Comparison of ENCODE assay signal across 2 fruit fly cellular contexts in genomic region chr3R:19934840-19935776, dm6.
TF ChIP-seq lines count a peak whose summit lies in the region.

mira (minus strand) TSS chr3R:19935120.

- TF ChIP-seq CTCF in whole organism, embryonic (GFP tag; optimal IDR thresholded peaks at IDR 0.05; lab: Kevin White, UChicago) = no peak

TF ChIP-seq in whole organism, adult, 20 proteins besides CTCF, POLR2A, EP300 and RAD21:
- TF ChIP-seq cic (GFP tag; optimal IDR thresholded peaks at IDR 0.05; lab: Kevin White, UChicago) (no peak), kay (GFP tag; lab: Kevin White, UChicago; ENCODE audit: borderline replicate concordance) (peak; percentile 3)

TF ChIP-seq in whole organism, embryonic, 481 proteins besides CTCF, POLR2A, EP300 and RAD21 (continues in another document):
- TF ChIP-seq cato (GFP tag; optimal IDR thresholded peaks at IDR 0.05; lab: Kevin White, UChicago; ENCODE audit: borderline replicate concordance) = no peak
- peak; percentile 73 for TF ChIP-seq CG9727 (GFP tag; optimal IDR thresholded peaks at IDR 0.05; lab: Kevin White, UChicago)
- TF ChIP-seq cg (GFP tag; optimal IDR thresholded peaks at IDR 0.05; lab: Kevin White, UChicago) = no peak
- no peak for TF ChIP-seq gfzf (GFP tag; optimal IDR thresholded peaks at IDR 0.05; lab: Kevin White, UChicago)
- TF ChIP-seq br (optimal IDR thresholded peaks at IDR 0.05; lab: Kevin White, UChicago) = no peak
- no peak for TF ChIP-seq pum (GFP tag; optimal IDR thresholded peaks at IDR 0.05; lab: Kevin White, UChicago)
- no peak for TF ChIP-seq Mrtf (GFP tag; IDR thresholded peaks at IDR 0.05; lab: Robert Waterston, UW)
- TF ChIP-seq Adf1 (GFP tag; IDR thresholded peaks at IDR 0.05; lab: Robert Waterston, UW) = no peak
- TF ChIP-seq CG10565 (GFP tag; optimal IDR thresholded peaks at IDR 0.05; lab: Kevin White, UChicago) = no peak
- TF ChIP-seq CG18011 (GFP tag; optimal IDR thresholded peaks at IDR 0.05; lab: Kevin White, UChicago) = no peak
- TF ChIP-seq sqz (GFP tag; optimal IDR thresholded peaks at IDR 0.05; lab: Kevin White, UChicago) = peak; percentile 47
- no peak for TF ChIP-seq psq (GFP tag; optimal IDR thresholded peaks at IDR 0.05; lab: Kevin White, UChicago)
- TF ChIP-seq CG11398 (GFP tag; optimal IDR thresholded peaks at IDR 0.05; lab: Kevin White, UChicago) = no peak
- TF ChIP-seq CG2199 (GFP tag; IDR thresholded peaks at IDR 0.05; lab: Robert Waterston, UW) = 0 out of 3 replicates have a peak, but pooled peaks have one; percentile 8
- peak; percentile 5 for TF ChIP-seq Usf (GFP tag; optimal IDR thresholded peaks at IDR 0.05; lab: Kevin White, UChicago)
- no peak for TF ChIP-seq BtbVII (GFP tag; optimal IDR thresholded peaks at IDR 0.05; lab: Kevin White, UChicago)
- TF ChIP-seq CG2875 (GFP tag; optimal IDR thresholded peaks at IDR 0.05; lab: Kevin White, UChicago) = no peak
- TF ChIP-seq shn (GFP tag; optimal IDR thresholded peaks at IDR 0.05; lab: Kevin White, UChicago) = no peak
- no peak for TF ChIP-seq eyg (GFP tag; optimal IDR thresholded peaks at IDR 0.05; lab: Kevin White, UChicago)
- no peak for TF ChIP-seq prd (optimal IDR thresholded peaks at IDR 0.05; lab: Kevin White, UChicago)
- TF ChIP-seq prd (GFP tag; IDR thresholded peaks at IDR 0.05; lab: Robert Waterston, UW) = peak; percentile 22; the same call in 1 of the 3 replicates
- peak; percentile 12; the same call in 1 of the 3 replicates for TF ChIP-seq Opbp (GFP tag; IDR thresholded peaks at IDR 0.05; lab: Robert Waterston, UW; ENCODE audit: partially characterized antibody)
- no peak for TF ChIP-seq CHES-1-like (GFP tag; optimal IDR thresholded peaks at IDR 0.05; lab: Kevin White, UChicago)
- no peak for TF ChIP-seq CG10959 (GFP tag; IDR thresholded peaks at IDR 0.05; lab: Robert Waterston, UW)
- no peak for TF ChIP-seq tio (GFP tag; optimal IDR thresholded peaks at IDR 0.05; lab: Kevin White, UChicago)
- TF ChIP-seq CG12744 (GFP tag; optimal IDR thresholded peaks at IDR 0.05; lab: Kevin White, UChicago) = no peak
- peak; percentile 38 for TF ChIP-seq CG14710 (tag; optimal IDR thresholded peaks at IDR 0.05; lab: Kevin White, UChicago)
- peak; percentile 14 for TF ChIP-seq grau (tag; optimal IDR thresholded peaks at IDR 0.05; lab: Kevin White, UChicago)
- TF ChIP-seq Atf-2 (GFP tag; optimal IDR thresholded peaks at IDR 0.05; lab: Kevin White, UChicago) = no peak
- no peak for TF ChIP-seq ro (GFP tag; IDR thresholded peaks at IDR 0.05; lab: Robert Waterston, UW)
- TF ChIP-seq ssp (GFP tag; IDR thresholded peaks at IDR 0.05; lab: Robert Waterston, UW) = no peak
- no peak for TF ChIP-seq E2f1 (GFP tag; IDR thresholded peaks at IDR 0.05; lab: Robert Waterston, UW)
- no peak for TF ChIP-seq Hr3 (GFP tag; optimal IDR thresholded peaks at IDR 0.05; lab: Kevin White, UChicago)
- TF ChIP-seq CG8765 (GFP tag; IDR thresholded peaks at IDR 0.05; lab: Robert Waterston, UW) = peak; percentile 32; the same call in 1 of the 2 replicates
- no peak for TF ChIP-seq MESR4 (GFP tag; optimal IDR thresholded peaks at IDR 0.05; lab: Kevin White, UChicago)
- peak; percentile 87 for TF ChIP-seq HLHmδ (GFP tag; optimal IDR thresholded peaks at IDR 0.05; lab: Kevin White, UChicago)
- TF ChIP-seq Doc2 (GFP tag; IDR thresholded peaks at IDR 0.05; lab: Robert Waterston, UW) = no peak
- TF ChIP-seq cwo (GFP tag; optimal IDR thresholded peaks at IDR 0.05; lab: Kevin White, UChicago) = no peak
- TF ChIP-seq CG7556 (GFP tag; optimal IDR thresholded peaks at IDR 0.05; lab: Kevin White, UChicago) = peak; percentile 34
- TF ChIP-seq CG10274 (GFP tag; optimal IDR thresholded peaks at IDR 0.05; lab: Kevin White, UChicago) = no peak
- TF ChIP-seq H15 (GFP tag; IDR thresholded peaks at IDR 0.05; lab: Robert Waterston, UW) = no peak
- no peak for TF ChIP-seq CG10462 (GFP tag; optimal IDR thresholded peaks at IDR 0.05; lab: Kevin White, UChicago)
- no peak for TF ChIP-seq Hand (GFP tag; optimal IDR thresholded peaks at IDR 0.05; lab: Kevin White, UChicago)
- no peak for TF ChIP-seq Ravus (GFP tag; IDR thresholded peaks at IDR 0.05; lab: Robert Waterston, UW)
- TF ChIP-seq CG31441 (GFP tag; IDR thresholded peaks at IDR 0.05; lab: Robert Waterston, UW) = 0 out of 2 replicates have a peak, but pooled peaks have one; percentile 28
- TF ChIP-seq inv (GFP tag; IDR thresholded peaks at IDR 0.05; lab: Robert Waterston, UW; ENCODE audit: partially characterized antibody) = no peak
- TF ChIP-seq ab (GFP tag; optimal IDR thresholded peaks at IDR 0.05; lab: Kevin White, UChicago) = no peak
- TF ChIP-seq CG2712 (tag; optimal IDR thresholded peaks at IDR 0.05; lab: Kevin White, UChicago) = peak; percentile 44
- no peak for TF ChIP-seq CG12299 (tag; optimal IDR thresholded peaks at IDR 0.05; lab: Kevin White, UChicago)
- TF ChIP-seq TFAM (GFP tag; optimal IDR thresholded peaks at IDR 0.05; lab: Kevin White, UChicago) = no peak
- TF ChIP-seq CoRest (tag; optimal IDR thresholded peaks at IDR 0.05; lab: Kevin White, UChicago) = peak; percentile 25
- TF ChIP-seq CG7357 (GFP tag; IDR thresholded peaks at IDR 0.05; lab: Robert Waterston, UW) = no peak
- no peak for TF ChIP-seq CG6765 (GFP tag; optimal IDR thresholded peaks at IDR 0.05; lab: Kevin White, UChicago)
- TF ChIP-seq CG11456 (GFP tag; IDR thresholded peaks at IDR 0.05; lab: Robert Waterston, UW) = no peak
- no peak for TF ChIP-seq cas (GFP tag; IDR thresholded peaks at IDR 0.05; lab: Robert Waterston, UW)
- TF ChIP-seq ttk (GFP tag; IDR thresholded peaks at IDR 0.05; lab: Robert Waterston, UW) = no peak
- peak in 1 of 3 experiments; percentile 78 for TF ChIP-seq lola (GFP tag; optimal IDR thresholded peaks at IDR 0.05; lab: Kevin White, UChicago)
- no peak for TF ChIP-seq lov (optimal IDR thresholded peaks at IDR 0.05; lab: Kevin White, UChicago)
- peak; percentile 42; the same call in 1 of the 3 replicates for TF ChIP-seq lov (GFP tag; IDR thresholded peaks at IDR 0.05; lab: Robert Waterston, UW)
- peak; percentile 38 for TF ChIP-seq CG16815 (GFP tag; optimal IDR thresholded peaks at IDR 0.05; lab: Kevin White, UChicago)
- TF ChIP-seq maf-S (GFP tag; optimal IDR thresholded peaks at IDR 0.05; lab: Kevin White, UChicago) = no peak
- peak; percentile 3 for TF ChIP-seq Ssrp (tag; optimal IDR thresholded peaks at IDR 0.05; lab: Kevin White, UChicago)
- TF ChIP-seq E2f2 (GFP tag; IDR thresholded peaks at IDR 0.05; lab: Robert Waterston, UW) = no peak
- TF ChIP-seq zf30C (GFP tag; optimal IDR thresholded peaks at IDR 0.05; lab: Kevin White, UChicago) = no peak
- TF ChIP-seq tgo (GFP tag; IDR thresholded peaks at IDR 0.05; lab: Robert Waterston, UW) = no peak
- peak; percentile 22 for TF ChIP-seq nerfin-1 (tag; optimal IDR thresholded peaks at IDR 0.05; lab: Kevin White, UChicago)
- TF ChIP-seq Asciz (GFP tag; optimal IDR thresholded peaks at IDR 0.05; lab: Kevin White, UChicago) = no peak
- peak; percentile 36 for TF ChIP-seq CG10267 (tag; optimal IDR thresholded peaks at IDR 0.05; lab: Kevin White, UChicago)
- TF ChIP-seq D (optimal IDR thresholded peaks at IDR 0.05; lab: Kevin White, UChicago) = no peak
- TF ChIP-seq D (GFP tag; optimal IDR thresholded peaks at IDR 0.05; lab: Kevin White, UChicago) = no peak
- no peak for TF ChIP-seq CG15073 (GFP tag; optimal IDR thresholded peaks at IDR 0.05; lab: Kevin White, UChicago)
- no peak for TF ChIP-seq caup (GFP tag; optimal IDR thresholded peaks at IDR 0.05; lab: Kevin White, UChicago; ENCODE audit: severe bottlenecking)
- no peak for TF ChIP-seq CG13296 (GFP tag; optimal IDR thresholded peaks at IDR 0.05; lab: Kevin White, UChicago)
- peak; percentile 99 for TF ChIP-seq D19A (tag; optimal IDR thresholded peaks at IDR 0.05; lab: Kevin White, UChicago)
- no peak for TF ChIP-seq ranshi (GFP tag; IDR thresholded peaks at IDR 0.05; lab: Robert Waterston, UW)
- peak; percentile 45 for TF ChIP-seq ac (GFP tag; optimal IDR thresholded peaks at IDR 0.05; lab: Kevin White, UChicago)
- no peak for TF ChIP-seq Awh (GFP tag; IDR thresholded peaks at IDR 0.05; lab: Robert Waterston, UW)
- peak; percentile 57 for TF ChIP-seq nmo (GFP tag; optimal IDR thresholded peaks at IDR 0.05; lab: Kevin White, UChicago)
- TF ChIP-seq CG10209 (GFP tag; optimal IDR thresholded peaks at IDR 0.05; lab: Kevin White, UChicago) = peak; percentile 6
- TF ChIP-seq eve (GFP tag; optimal IDR thresholded peaks at IDR 0.05; lab: Kevin White, UChicago) = no peak
- TF ChIP-seq sens-2 (GFP tag; IDR thresholded peaks at IDR 0.05; lab: Robert Waterston, UW) = no peak
- no peak for TF ChIP-seq Bteb2 (GFP tag; optimal IDR thresholded peaks at IDR 0.05; lab: Kevin White, UChicago)
- no peak for TF ChIP-seq insv (GFP tag; optimal IDR thresholded peaks at IDR 0.05; lab: Kevin White, UChicago)
- no peak for TF ChIP-seq hbn (GFP tag; IDR thresholded peaks at IDR 0.05; lab: Robert Waterston, UW; ENCODE audit: partially characterized antibody)
- TF ChIP-seq CG1832 (GFP tag; optimal IDR thresholded peaks at IDR 0.05; lab: Kevin White, UChicago) = peak; percentile 84
- TF ChIP-seq CG10321 (GFP tag; IDR thresholded peaks at IDR 0.05; lab: Robert Waterston, UW) = 0 out of 2 replicates have a peak, but pooled peaks have one; percentile 51
- no peak for TF ChIP-seq tap (tag; optimal IDR thresholded peaks at IDR 0.05; lab: Kevin White, UChicago)
- peak; percentile 56 for TF ChIP-seq CG18262 (tag; optimal IDR thresholded peaks at IDR 0.05; lab: Kevin White, UChicago)
- TF ChIP-seq en (GFP tag; optimal IDR thresholded peaks at IDR 0.05; lab: Kevin White, UChicago) = no peak
- TF ChIP-seq CG12659 (GFP tag; optimal IDR thresholded peaks at IDR 0.05; lab: Kevin White, UChicago) = no peak
- no peak for TF ChIP-seq exex (tag; optimal IDR thresholded peaks at IDR 0.05; lab: Kevin White, UChicago)
- peak; percentile 59 for TF ChIP-seq CG15696 (tag; optimal IDR thresholded peaks at IDR 0.05; lab: Kevin White, UChicago)

Comparison
In these comparisons a context has a peak if more than half of its experiments do, and no peak if none do; other contexts are left out.
1. Of the 1 proteins assayed by ChIP-seq in both whole organism, embryonic and whole organism, adult: peak only in whole organism, embryonic: none; only in whole organism, adult: kay; in both: none; in neither: 0.